Fruit fly (Drosophila melanogaster): ENCODE results near the gene kipf.

kipf gene

dm6 chr3R:7913139-7913538, 512 bp upstream of the kipf start, which contains the start of gene Rfk (continued):
- TF ChIP-seq grau (tag; optimal IDR thresholded peaks at IDR 0.05) (peak; percentile 37), seq (GFP tag; IDR thresholded peaks at IDR 0.05) (no peak), ssp (GFP tag; IDR thresholded peaks at IDR 0.05) (no peak), Nf-YA (GFP tag; IDR thresholded peaks at IDR 0.05) (no peak), CG11398 (GFP tag; optimal IDR thresholded peaks at IDR 0.05) (no peak), CG6175 (GFP tag; IDR thresholded peaks at IDR 0.05) (no peak), CG12155 (GFP tag; optimal IDR thresholded peaks at IDR 0.05) (peak; percentile 9), CG10366 (GFP tag; IDR thresholded peaks at IDR 0.05) (no peak), ranshi (GFP tag; IDR thresholded peaks at IDR 0.05) (no peak), CG1602 (GFP tag; optimal IDR thresholded peaks at IDR 0.05) (no peak), CG32767 (GFP tag; IDR thresholded peaks at IDR 0.05) (no peak), CG31388 (GFP tag; optimal IDR thresholded peaks at IDR 0.05) (no peak), CG4854 (GFP tag; optimal IDR thresholded peaks at IDR 0.05) (no peak), en (GFP tag; optimal IDR thresholded peaks at IDR 0.05) (no peak), Hr39 (optimal IDR thresholded peaks at IDR 0.05) (no peak), CG14050 (GFP tag; IDR thresholded peaks at IDR 0.05) (no peak), CG15073 (GFP tag; optimal IDR thresholded peaks at IDR 0.05) (no peak), pita (GFP tag; optimal IDR thresholded peaks at IDR 0.05) (no peak), ci (GFP tag; IDR thresholded peaks at IDR 0.05) (no peak), jing (GFP tag; optimal IDR thresholded peaks at IDR 0.05) (no peak), CG11456 (GFP tag; IDR thresholded peaks at IDR 0.05) (no peak), Drgx (GFP tag; IDR thresholded peaks at IDR 0.05) (no peak), tna (GFP tag; IDR thresholded peaks at IDR 0.05; ENCODE audit: partially characterized antibody) (no peak), bowl (GFP tag; IDR thresholded peaks at IDR 0.05) (no peak), rib (GFP tag; IDR thresholded peaks at IDR 0.05) (no peak), pum (GFP tag; optimal IDR thresholded peaks at IDR 0.05) (no peak), lbe (GFP tag; optimal IDR thresholded peaks at IDR 0.05) (no peak), D19A (tag; optimal IDR thresholded peaks at IDR 0.05) (no peak), zen2 (GFP tag; IDR thresholded peaks at IDR 0.05; ENCODE audit: partially characterized antibody) (no peak), CG7839 (tag; optimal IDR thresholded peaks at IDR 0.05) (no peak), zen (tag; optimal IDR thresholded peaks at IDR 0.05) (peak; percentile 53), sc (optimal IDR thresholded peaks at IDR 0.05) (no peak), sc (GFP tag; optimal IDR thresholded peaks at IDR 0.05) (no peak), CG8089 (GFP tag; optimal IDR thresholded peaks at IDR 0.05) (no peak), klu (GFP tag; IDR thresholded peaks at IDR 0.05) (no peak), grn (GFP tag; optimal IDR thresholded peaks at IDR 0.05) (no peak), NK7.1 (GFP tag; optimal IDR thresholded peaks at IDR 0.05) (no peak), CG8478 (optimal IDR thresholded peaks at IDR 0.05) (no peak), CG3847 (GFP tag; IDR thresholded peaks at IDR 0.05) (0 out of 2 replicates have a peak, but pooled peaks have one; percentile 6), CG7786 (GFP tag; optimal IDR thresholded peaks at IDR 0.05) (no peak), CTCF (GFP tag; optimal IDR thresholded peaks at IDR 0.05) (no peak), Xbp1 (GFP tag; optimal IDR thresholded peaks at IDR 0.05) (peak; percentile 34), CG4404 (GFP tag; IDR thresholded peaks at IDR 0.05) (no peak), Bteb2 (GFP tag; optimal IDR thresholded peaks at IDR 0.05) (peak; percentile 36), cad (GFP tag; optimal IDR thresholded peaks at IDR 0.05) (no peak), CG18619 (GFP tag; optimal IDR thresholded peaks at IDR 0.05) (no peak), Dad (GFP tag; optimal IDR thresholded peaks at IDR 0.05) (no peak), ems (GFP tag; optimal IDR thresholded peaks at IDR 0.05) (no peak), gsb-n (tag; optimal IDR thresholded peaks at IDR 0.05) (no peak), mld (GFP tag; IDR thresholded peaks at IDR 0.05; ENCODE audit: partially characterized antibody) (no peak), kni (GFP tag; optimal IDR thresholded peaks at IDR 0.05) (no peak), tio (GFP tag; optimal IDR thresholded peaks at IDR 0.05) (no peak), chif (GFP tag; optimal IDR thresholded peaks at IDR 0.05) (no peak), fru (optimal IDR thresholded peaks at IDR 0.05) (no peak), sr (GFP tag; IDR thresholded peaks at IDR 0.05) (no peak), zfh2 (GFP tag; optimal IDR thresholded peaks at IDR 0.05) (no peak)
